Worm (Caenorhabditis elegans): ENCODE measurements around the gene fbxb-75.

The fbxb-75 gene

DNA sequence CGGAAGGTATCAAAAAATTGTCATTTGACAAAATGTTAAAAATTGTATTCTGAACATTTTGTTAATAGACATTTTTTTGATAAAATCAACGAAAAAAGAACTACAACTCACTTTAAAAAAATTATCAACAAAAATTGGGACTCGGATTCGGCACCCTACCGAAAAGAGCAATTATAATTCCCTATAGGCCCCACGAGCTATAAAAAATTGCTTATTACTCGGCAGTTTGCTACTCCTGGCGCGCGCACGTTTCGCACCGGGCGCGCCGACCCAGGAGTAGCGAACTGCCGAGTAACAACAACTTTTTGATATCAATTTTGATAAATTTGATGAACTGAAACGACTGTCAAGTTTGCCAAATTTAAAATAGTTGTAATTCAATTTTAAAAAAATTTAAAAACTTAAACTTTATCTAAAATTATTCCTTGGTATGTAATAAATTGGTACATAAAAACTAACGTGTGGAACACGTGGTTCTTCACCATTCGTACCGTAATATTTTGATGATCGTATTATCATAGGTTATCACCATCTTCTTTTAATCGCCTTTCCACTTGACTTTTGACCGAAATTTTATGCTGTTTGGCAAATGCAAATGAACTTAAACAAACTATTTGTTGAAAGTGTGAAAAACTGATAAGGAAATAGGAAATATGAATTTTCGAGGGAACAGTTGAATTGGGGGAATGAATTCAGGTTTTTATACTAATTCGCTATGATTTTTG lies 34.5 kb upstream of the fbxb-75 start:
- no peak for TF ChIP-seq F13C5.2 (tag; optimal IDR thresholded peaks at IDR 0.05)
- TF ChIP-seq flt-1 (GFP tag; IDR thresholded peaks at IDR 0.05) = no peak
- TF ChIP-seq pes-1 (GFP tag; IDR thresholded peaks at IDR 0.05) = no peak
- no peak for TF ChIP-seq hmbx-1 (tag; optimal IDR thresholded peaks at IDR 0.05)
- TF ChIP-seq hnd-1 (tag; optimal IDR thresholded peaks at IDR 0.05) = no peak
- no peak for TF ChIP-seq tbx-37 (GFP tag; conservative IDR thresholded peaks at IDR 0.05)
- TF ChIP-seq ceh-13 (GFP tag; optimal IDR thresholded peaks at IDR 0.05) = no peak
- no peak for TF ChIP-seq sea-1 (GFP tag; conservative IDR thresholded peaks at IDR 0.05)
- TF ChIP-seq aly-1 (tag; optimal IDR thresholded peaks at IDR 0.05) = no peak
- no peak for TF ChIP-seq B0310.2 (tag; optimal IDR thresholded peaks at IDR 0.05)
- TF ChIP-seq ama-1 (optimal IDR thresholded peaks at IDR 0.05) = no peak
- TF ChIP-seq ets-7 (tag; optimal IDR thresholded peaks at IDR 0.05) = no peak
- no peak for TF ChIP-seq hmg-4 (GFP tag; optimal IDR thresholded peaks at IDR 0.05)
- TF ChIP-seq scrt-1 (GFP tag; IDR thresholded peaks at IDR 0.05) = no peak

DNA sequence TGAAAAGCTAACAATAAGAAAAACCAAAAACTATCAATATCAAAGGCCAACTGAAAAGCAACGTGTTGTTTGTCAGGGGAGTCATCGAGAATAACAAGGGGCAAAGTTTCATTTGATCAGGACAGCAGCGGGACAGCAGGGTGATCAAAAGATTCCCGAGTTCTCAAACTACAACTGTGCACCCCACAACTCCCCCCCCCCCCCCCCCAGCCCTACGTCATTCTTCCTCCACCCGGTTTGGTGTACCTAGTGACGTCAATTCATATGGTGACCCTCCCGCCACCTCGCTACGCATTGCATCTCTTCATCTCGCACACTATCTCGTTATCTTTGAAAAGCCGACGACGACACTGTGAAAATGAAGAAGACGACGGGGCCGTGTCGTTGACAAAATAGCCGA lies 32.8 kb upstream of the fbxb-75 start:
- TF ChIP-seq B0310.2 (tag; optimal IDR thresholded peaks at IDR 0.05) = no peak
- no peak for TF ChIP-seq scrt-1 (GFP tag; IDR thresholded peaks at IDR 0.05)
- TF ChIP-seq ceh-36 (tag; optimal IDR thresholded peaks at IDR 0.05) = no peak
- no peak for TF ChIP-seq flt-1 (GFP tag; IDR thresholded peaks at IDR 0.05)
- TF ChIP-seq tbx-11 (GFP tag; IDR thresholded peaks at IDR 0.05) = no peak

DNA sequence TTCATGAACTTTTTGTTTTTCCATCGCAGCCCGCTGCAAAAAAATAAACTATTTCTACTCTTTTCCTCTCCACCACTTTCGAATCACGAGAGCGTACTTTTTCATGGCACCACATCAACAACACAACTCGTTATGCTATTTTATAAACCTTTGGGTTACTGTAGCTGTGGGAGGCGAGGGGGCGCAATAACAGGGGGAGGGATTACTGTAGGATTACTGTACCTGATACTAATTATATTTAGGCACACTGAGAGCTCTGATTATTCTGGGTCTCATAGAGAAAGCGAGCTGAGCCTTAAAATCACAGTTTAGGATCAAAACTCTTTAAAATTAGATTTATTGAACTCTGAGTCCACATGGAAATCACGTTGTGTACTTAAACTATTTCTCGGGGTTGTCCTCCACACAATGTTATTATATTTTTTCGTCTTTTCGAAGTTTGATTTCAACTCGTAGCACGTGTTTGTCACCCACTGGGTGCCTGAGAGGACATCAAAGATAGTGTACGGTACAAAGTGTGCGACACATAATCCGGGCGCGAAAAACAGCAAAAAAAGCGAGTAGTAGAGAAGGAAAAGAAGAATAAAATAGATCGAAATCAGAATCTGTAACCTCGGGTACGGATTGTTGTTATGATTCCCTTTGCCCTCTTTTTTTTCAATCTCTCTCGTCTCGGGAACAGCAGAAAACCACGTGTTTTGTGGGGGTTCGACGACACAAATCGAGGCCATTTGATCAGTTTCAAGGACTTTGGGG lies 31.6 kb upstream of the fbxb-75 start:
- TF ChIP-seq scrt-1 (GFP tag; IDR thresholded peaks at IDR 0.05) = no peak
- no peak for TF ChIP-seq pes-1 (GFP tag; IDR thresholded peaks at IDR 0.05)
- no peak for TF ChIP-seq aly-1 (tag; optimal IDR thresholded peaks at IDR 0.05)
- TF ChIP-seq hmg-4 (GFP tag; optimal IDR thresholded peaks at IDR 0.05) = no peak
- no peak for TF ChIP-seq flt-1 (GFP tag; IDR thresholded peaks at IDR 0.05)
- TF ChIP-seq ama-1 (optimal IDR thresholded peaks at IDR 0.05) = no peak
- no peak for TF ChIP-seq hnd-1 (tag; optimal IDR thresholded peaks at IDR 0.05)
- TF ChIP-seq hmbx-1 (tag; optimal IDR thresholded peaks at IDR 0.05) = no peak
- no peak for TF ChIP-seq sea-1 (GFP tag; conservative IDR thresholded peaks at IDR 0.05)
- TF ChIP-seq F13C5.2 (tag; optimal IDR thresholded peaks at IDR 0.05) = no peak
- TF ChIP-seq tra-4 (tag; optimal IDR thresholded peaks at IDR 0.05) = no peak

DNA sequence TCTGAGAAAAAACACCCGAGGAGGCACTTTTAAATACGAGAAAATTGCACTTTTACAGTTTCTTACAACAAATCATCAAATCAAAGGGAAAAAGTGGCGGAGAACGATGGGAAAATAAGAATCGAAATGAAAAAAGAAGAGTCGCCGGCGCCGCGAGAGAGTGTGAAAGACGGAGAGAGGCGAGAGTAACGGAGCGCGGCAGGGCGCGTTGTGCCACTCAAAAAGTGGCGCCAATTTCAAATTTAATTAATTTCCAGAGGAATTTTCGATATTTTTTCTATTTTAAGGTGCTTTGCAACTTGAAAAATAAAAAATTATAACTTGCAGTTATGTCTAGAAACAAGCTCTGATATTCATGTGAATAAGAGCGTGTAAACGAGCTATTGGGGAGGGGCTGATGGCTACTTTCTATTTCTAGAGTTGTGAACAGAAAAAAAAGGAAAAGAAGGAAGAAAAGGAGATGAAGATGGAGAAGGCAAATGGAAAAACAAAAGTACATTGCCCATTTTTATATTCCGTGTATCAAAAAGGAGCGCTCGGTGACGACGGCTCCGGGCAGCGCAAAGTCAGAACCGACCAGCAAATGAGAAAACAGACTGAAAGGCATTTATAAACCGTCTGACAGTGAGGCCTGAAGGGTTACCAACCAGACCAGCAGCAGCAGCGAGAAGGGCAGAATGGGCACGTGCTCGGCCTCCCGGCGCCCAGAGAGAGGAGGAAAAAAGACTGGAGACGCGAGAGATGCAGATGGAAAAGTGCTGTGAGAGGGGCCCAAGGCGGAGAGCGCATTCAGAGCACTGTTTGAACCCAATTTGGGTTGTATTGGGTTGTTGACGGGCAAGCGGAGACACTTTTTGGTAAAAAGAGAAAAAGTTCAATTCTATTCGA lies 30.2 kb upstream of the fbxb-75 start:
- TF ChIP-seq tbx-37 (GFP tag; conservative IDR thresholded peaks at IDR 0.05) (no peak), scrt-1 (GFP tag; IDR thresholded peaks at IDR 0.05) (no peak), hmg-4 (GFP tag; optimal IDR thresholded peaks at IDR 0.05) (no peak), B0310.2 (tag; optimal IDR thresholded peaks at IDR 0.05) (no peak), flt-1 (GFP tag; IDR thresholded peaks at IDR 0.05) (no peak), sea-1 (GFP tag; conservative IDR thresholded peaks at IDR 0.05) (no peak), ceh-36 (tag; optimal IDR thresholded peaks at IDR 0.05) (no peak), ets-7 (tag; optimal IDR thresholded peaks at IDR 0.05) (no peak), F13C5.2 (tag; optimal IDR thresholded peaks at IDR 0.05) (no peak), tra-4 (tag; optimal IDR thresholded peaks at IDR 0.05) (no peak), aly-1 (tag; optimal IDR thresholded peaks at IDR 0.05) (no peak)

DNA sequence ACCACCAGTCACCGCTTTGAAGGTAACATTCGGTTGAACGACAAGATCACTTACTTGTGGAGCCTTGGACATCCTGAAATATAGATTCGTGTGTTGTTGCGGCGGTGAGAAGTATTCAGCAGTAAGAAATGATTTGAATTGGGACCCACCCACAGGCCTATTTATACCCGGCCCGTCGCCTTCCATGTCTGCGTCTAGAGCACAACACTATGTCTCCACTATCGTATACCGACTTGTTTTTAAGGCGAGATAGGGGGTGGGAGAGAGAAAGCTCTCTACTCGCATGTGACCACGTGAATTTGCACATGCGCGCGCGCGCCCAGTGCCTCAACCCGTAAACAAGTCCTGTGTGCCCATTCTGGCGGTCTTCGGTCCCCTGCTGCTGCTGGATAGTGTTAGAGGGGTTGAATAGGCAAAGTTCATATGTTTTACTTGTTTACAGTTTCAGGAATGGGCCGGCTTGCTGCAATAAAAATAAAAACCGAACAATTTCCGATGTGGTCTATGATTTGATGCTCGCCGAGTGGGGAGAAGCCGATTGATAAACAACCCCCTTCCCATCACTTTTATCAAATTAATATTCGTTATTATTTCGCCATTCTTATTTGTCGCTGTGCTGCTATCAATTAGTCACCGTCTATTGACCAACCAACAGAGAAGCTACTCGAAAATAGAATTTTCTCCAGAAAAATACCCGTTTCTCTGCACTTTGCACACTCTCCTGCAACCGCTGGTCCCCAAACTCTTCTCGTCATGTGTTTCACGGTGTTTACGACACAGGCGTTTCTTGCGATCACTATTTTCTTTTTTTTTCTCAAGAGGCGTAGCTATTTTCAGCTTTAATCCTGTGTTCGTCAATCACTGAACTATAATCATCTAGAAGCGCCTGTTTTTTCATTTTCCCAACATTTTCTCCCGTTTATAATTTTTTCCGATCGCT lies 29.1 kb upstream of the fbxb-75 start:
- TF ChIP-seq ceh-13 (GFP tag; optimal IDR thresholded peaks at IDR 0.05) (no peak), pes-1 (GFP tag; IDR thresholded peaks at IDR 0.05) (no peak), hmg-4 (GFP tag; optimal IDR thresholded peaks at IDR 0.05) (no peak), scrt-1 (GFP tag; IDR thresholded peaks at IDR 0.05) (no peak), F13C5.2 (tag; optimal IDR thresholded peaks at IDR 0.05) (no peak), B0310.2 (tag; optimal IDR thresholded peaks at IDR 0.05) (no peak), flt-1 (GFP tag; IDR thresholded peaks at IDR 0.05) (no peak), aly-1 (tag; optimal IDR thresholded peaks at IDR 0.05) (no peak), tbx-37 (GFP tag; conservative IDR thresholded peaks at IDR 0.05) (no peak), tra-4 (tag; optimal IDR thresholded peaks at IDR 0.05) (no peak), ama-1 (optimal IDR thresholded peaks at IDR 0.05) (no peak), hmbx-1 (tag; optimal IDR thresholded peaks at IDR 0.05) (no peak), ets-7 (tag; optimal IDR thresholded peaks at IDR 0.05) (no peak), tbx-11 (GFP tag; IDR thresholded peaks at IDR 0.05) (no peak), ceh-36 (tag; optimal IDR thresholded peaks at IDR 0.05) (no peak), hnd-1 (tag; optimal IDR thresholded peaks at IDR 0.05) (no peak), sea-1 (GFP tag; conservative IDR thresholded peaks at IDR 0.05) (no peak)

DNA sequence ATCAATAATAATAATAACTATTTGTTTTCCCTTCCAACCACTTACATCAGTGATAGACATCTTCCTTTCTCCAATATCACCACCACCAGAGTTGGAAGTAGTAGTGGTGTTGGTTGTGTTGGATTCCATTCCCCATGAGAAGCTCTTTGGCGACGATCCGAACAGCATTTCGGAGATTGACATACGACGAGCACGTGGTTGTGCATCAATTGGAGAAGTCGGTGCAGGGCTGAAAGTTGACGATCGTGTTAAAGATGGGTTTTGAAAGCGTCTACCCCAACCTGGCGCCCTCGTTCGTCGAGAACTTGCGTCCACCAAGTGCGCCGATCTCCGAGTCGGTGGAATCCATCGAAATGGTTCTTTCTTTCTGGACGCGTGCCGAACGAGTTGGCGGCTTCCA lies 28.1 kb upstream of the fbxb-75 start:
- TF ChIP-seq tbx-37 (GFP tag; conservative IDR thresholded peaks at IDR 0.05) (no peak), aly-1 (tag; optimal IDR thresholded peaks at IDR 0.05) (no peak), B0310.2 (tag; optimal IDR thresholded peaks at IDR 0.05) (no peak), tbx-11 (GFP tag; IDR thresholded peaks at IDR 0.05) (no peak), pes-1 (GFP tag; IDR thresholded peaks at IDR 0.05) (no peak), F13C5.2 (tag; optimal IDR thresholded peaks at IDR 0.05) (no peak), tra-4 (tag; optimal IDR thresholded peaks at IDR 0.05) (no peak), hmbx-1 (tag; optimal IDR thresholded peaks at IDR 0.05) (no peak), hmg-4 (GFP tag; optimal IDR thresholded peaks at IDR 0.05) (no peak), ceh-13 (GFP tag; optimal IDR thresholded peaks at IDR 0.05) (no peak), ama-1 (optimal IDR thresholded peaks at IDR 0.05) (no peak), ceh-36 (tag; optimal IDR thresholded peaks at IDR 0.05) (no peak)

Measured in whole organism, early embryonic.